Fruit fly (Drosophila melanogaster): ENCODE measurements around the gene CG34159.

dm6 chr2L:10206633-10207162, 2.6 kb upstream of the CG34159 start, which contains the start of gene Snx17:
- TF ChIP-seq psq (optimal IDR thresholded peaks at IDR 0.05) (no peak), CG8478 (optimal IDR thresholded peaks at IDR 0.05) (no peak), pan (optimal IDR thresholded peaks at IDR 0.05) (no peak)
